Worm (Caenorhabditis elegans): ENCODE results near the gene R05H11.2.

R05H11.2 gene

ce11 chrIII:6818037-6818436 lies 19.9 kb downstream of the R05H11.2 start:
- peak; percentile 14 for TF ChIP-seq F13H6.1 (tag; optimal IDR thresholded peaks at IDR 0.05)
- TF ChIP-seq snpc-4 (tag; optimal IDR thresholded peaks at IDR 0.05): no peak
- TF ChIP-seq blmp-1 (tag; optimal IDR thresholded peaks at IDR 0.05; ENCODE audit: insufficient read depth): no peak
- peak; percentile 17 for TF ChIP-seq crh-2 (tag; optimal IDR thresholded peaks at IDR 0.05)
- peak; percentile 47 for TF ChIP-seq fos-1 (tag; optimal IDR thresholded peaks at IDR 0.05)

- TF ChIP-seq R02D3.7 (tag; optimal IDR thresholded peaks at IDR 0.05) (no peak), gmeb-1 (tag; optimal IDR thresholded peaks at IDR 0.05) (peak; percentile 10), fos-1 (tag; optimal IDR thresholded peaks at IDR 0.05) (peak; percentile 84), unc-39 (tag; optimal IDR thresholded peaks at IDR 0.05) (no peak), F13H6.1 (tag; optimal IDR thresholded peaks at IDR 0.05) (peak; percentile 21), sma-9 (GFP tag; optimal IDR thresholded peaks at IDR 0.05) (peak; percentile 59), sma-9 (tag; optimal IDR thresholded peaks at IDR 0.05) (no peak), dmd-4 (tag; optimal IDR thresholded peaks at IDR 0.05) (no peak)
These were observed 21.3 kb downstream of the R05H11.2 start, which contains the start of gene F28F5.6 for ce11 chrIII:6819322-6819901. Gene F28F5.6, minus strand, starts transcription at chrIII:6819372.

ce11 chrIII:6820343-6820985 lies 22.4 kb downstream of the R05H11.2 start, which contains the start of gene ten-1:
Gene ten-1, plus strand, starts transcription at chrIII:6820935.
- peak; percentile 44 for TF ChIP-seq ztf-4 (tag; optimal IDR thresholded peaks at IDR 0.05)
- peak in 1 of 2 experiments; percentile 45 for TF ChIP-seq lsy-2 (tag; optimal IDR thresholded peaks at IDR 0.05)
- TF ChIP-seq gmeb-1 (tag; optimal IDR thresholded peaks at IDR 0.05): no peak
- peak; percentile 33 for TF ChIP-seq F13H6.1 (tag; optimal IDR thresholded peaks at IDR 0.05)

- no peak for TF ChIP-seq unc-55 (GFP tag; optimal IDR thresholded peaks at IDR 0.05)
- TF ChIP-seq Y55F3AM.14 (GFP tag; optimal IDR thresholded peaks at IDR 0.05): no peak
- TF ChIP-seq nhr-129 (tag; optimal IDR thresholded peaks at IDR 0.05): no peak
- TF ChIP-seq ztf-11 (tag; optimal IDR thresholded peaks at IDR 0.05): no peak
- TF ChIP-seq peb-1 (tag; optimal IDR thresholded peaks at IDR 0.05): no peak
- TF ChIP-seq lsy-2 (tag; optimal IDR thresholded peaks at IDR 0.05): no peak
- no peak for TF ChIP-seq elt-3 (tag; optimal IDR thresholded peaks at IDR 0.05)
- no peak for TF ChIP-seq elt-1 (tag; optimal IDR thresholded peaks at IDR 0.05)
- no peak for TF ChIP-seq alr-1 (tag; optimal IDR thresholded peaks at IDR 0.05)
- no peak for TF ChIP-seq F13H6.1 (tag; optimal IDR thresholded peaks at IDR 0.05)
- TF ChIP-seq nhr-21 (tag; optimal IDR thresholded peaks at IDR 0.05): no peak
- no peak for TF ChIP-seq blmp-1 (tag; optimal IDR thresholded peaks at IDR 0.05; ENCODE audit: insufficient read depth)
These were observed 24.7 kb downstream of the R05H11.2 start for ce11 chrIII:6822790-6823189.

ce11 chrIII:6826137-6826536 lies 28.0 kb downstream of the R05H11.2 start:
- no peak for TF ChIP-seq C34F6.9 (tag; optimal IDR thresholded peaks at IDR 0.05)

ce11 chrIII:6831312-6831711 lies 33.2 kb downstream of the R05H11.2 start:
- TF ChIP-seq aly-2 (tag; optimal IDR thresholded peaks at IDR 0.05): no peak
- TF ChIP-seq ceh-82 (tag; optimal IDR thresholded peaks at IDR 0.05): no peak
- TF ChIP-seq lsy-2 (tag; optimal IDR thresholded peaks at IDR 0.05): no peak
- no peak for TF ChIP-seq peb-1 (tag; optimal IDR thresholded peaks at IDR 0.05)
- TF ChIP-seq unc-55 (GFP tag; optimal IDR thresholded peaks at IDR 0.05): no peak
- no peak for TF ChIP-seq ztf-11 (tag; optimal IDR thresholded peaks at IDR 0.05)
- no peak for TF ChIP-seq fos-1 (tag; optimal IDR thresholded peaks at IDR 0.05)
- TF ChIP-seq nhr-25 (tag; optimal IDR thresholded peaks at IDR 0.05): no peak
- TF ChIP-seq unc-39 (tag; optimal IDR thresholded peaks at IDR 0.05): no peak
- no peak for TF ChIP-seq lin-13 (GFP tag; optimal IDR thresholded peaks at IDR 0.05)
- TF ChIP-seq crh-2 (tag; optimal IDR thresholded peaks at IDR 0.05): no peak
- TF ChIP-seq dmd-4 (tag; optimal IDR thresholded peaks at IDR 0.05): no peak
- TF ChIP-seq nhr-10 (tag; optimal IDR thresholded peaks at IDR 0.05): no peak

ce11 chrIII:6837320-6837719 lies 39.2 kb downstream of the R05H11.2 start:
- TF ChIP-seq lsy-2 (tag; optimal IDR thresholded peaks at IDR 0.05): no peak
- TF ChIP-seq sem-4 (tag; optimal IDR thresholded peaks at IDR 0.05): no peak
- TF ChIP-seq nhr-10 (tag; optimal IDR thresholded peaks at IDR 0.05): no peak
- no peak for TF ChIP-seq crh-2 (tag; optimal IDR thresholded peaks at IDR 0.05)
- no peak for TF ChIP-seq mab-5 (tag; optimal IDR thresholded peaks at IDR 0.05)
- TF ChIP-seq snpc-4 (tag; optimal IDR thresholded peaks at IDR 0.05): no peak

All from whole organism, L2 larva.